Fruit fly (Drosophila melanogaster) whole organism, wandering third instar larva: ENCODE data around the gene Txl.

ENCODE experiments used
- CrebA ChIP-seq: fragments of 200-800 bp; sonication (Bioruptor generic); optimal IDR thresholded peaks from 2 replicates; lab custom pipeline; 2016; ENCODE audit warnings: missing biosample characterization, mild to moderate bottlenecking, missing genetic modification characterization, borderline replicate concordance
- Hr78 ChIP-seq: fragments of >200 bp; optimal IDR thresholded peaks from 2 replicates; lab custom pipeline; 2017; ENCODE audit warnings: missing biosample characterization, missing genetic modification characterization
- Myc ChIP-seq: fragments of >200 bp; optimal IDR thresholded peaks from 2 replicates; lab custom pipeline; 2017
- brk ChIP-seq: fragments of 200-800 bp; sonication (Bioruptor generic); optimal IDR thresholded peaks from 2 replicates; lab custom pipeline; 2016; ENCODE audit warnings: missing biosample characterization, mild to moderate bottlenecking, missing genetic modification characterization
- dl ChIP-seq, 2 experiments: fragments of 175-275, 200-275 bp in 1 of 2; fragments of 200-275 bp in 1 of 2; sonication (Bioruptor generic); optimal IDR thresholded peaks; lab custom pipeline; 2018; ENCODE audit warnings: mild to moderate bottlenecking in 2 of 2, missing biosample characterization in 2 of 2, missing genetic modification characterization in 2 of 2, moderate library complexity in 2 of 2; ENCODE audit not compliant: partially characterized antibody in 2 of 2, insufficient read depth in 1 of 2
- dmrt93B ChIP-seq: fragments of 200-800 bp; sonication (Bioruptor generic); optimal IDR thresholded peaks from 2 replicates; lab custom pipeline; 2018; ENCODE audit warnings: missing biosample characterization, mild to moderate bottlenecking, missing genetic modification characterization
- dsf ChIP-seq: sonication (Bioruptor generic); optimal IDR thresholded peaks from 2 replicates; lab custom pipeline; 2016; ENCODE audit warnings: missing biosample characterization, missing genetic modification characterization, borderline replicate concordance
- foxo ChIP-seq, 2 experiments: fragments of 200-800 bp; sonication (Bioruptor generic); optimal IDR thresholded peaks; 2 replicates in 1 of 2; 3 replicates in 1 of 2; lab custom pipeline; 2016 to 2017; ENCODE audit warnings: missing biosample characterization in 2 of 2, missing genetic modification characterization in 2 of 2
- psq ChIP-seq: fragments of 200-800 bp; sonication (Bioruptor generic); optimal IDR thresholded peaks from 3 replicates; lab custom pipeline; 2017; ENCODE audit warnings: missing biosample characterization, mild to moderate bottlenecking, missing genetic modification characterization, moderate library complexity
- usp ChIP-seq: fragments of >200 bp; optimal IDR thresholded peaks from 2 replicates; lab custom pipeline; 2017; ENCODE audit warnings: missing biosample characterization, missing genetic modification characterization
- woc ChIP-seq: sonication (Bioruptor generic); optimal IDR thresholded peaks from 2 replicates; lab custom pipeline; 2016; ENCODE audit warnings: missing biosample characterization, mild to moderate bottlenecking, missing genetic modification characterization

DNA sequence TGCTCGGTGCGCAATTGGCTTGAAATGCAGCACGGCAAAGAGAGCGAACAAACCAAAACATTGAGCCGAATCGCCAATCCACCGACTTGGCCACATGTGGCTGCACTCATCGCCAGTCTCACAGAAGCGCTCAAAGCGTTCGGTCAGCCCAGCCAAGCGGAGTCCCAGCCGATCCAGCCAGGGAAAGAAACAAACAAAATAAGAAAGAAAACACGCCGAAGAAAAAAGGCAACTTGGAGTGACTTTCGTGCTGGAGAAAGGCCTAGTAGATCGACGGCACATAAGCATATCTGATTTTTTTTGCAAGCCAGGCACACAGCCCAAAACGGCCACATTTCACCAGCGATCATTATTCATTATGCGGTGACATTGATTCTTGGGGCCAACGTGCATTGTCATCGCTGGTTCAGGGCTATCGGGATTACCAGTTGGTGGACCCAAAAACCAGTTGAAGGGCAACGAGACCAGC is 36.5 kb downstream of the Txl start:
- TF ChIP-seq woc (GFP tag; lab: Kevin White, UChicago): no peak
- TF ChIP-seq dmrt93B: no peak
- TF ChIP-seq psq: peak; percentile 16
- no peak for TF ChIP-seq brk (GFP tag; lab: Kevin White, UChicago)
- no peak for TF ChIP-seq Hr78 (GFP tag; lab: Kevin White, UChicago)
- no peak for TF ChIP-seq CrebA (GFP tag; lab: Kevin White, UChicago)
- TF ChIP-seq Myc (lab: Kevin White, UChicago): no peak
- TF ChIP-seq usp (GFP tag; lab: Kevin White, UChicago): no peak
- no peak for TF ChIP-seq foxo (GFP tag; optimal IDR thresholded peaks at IDR 0.05; lab: Kevin White, UChicago)
- no peak for TF ChIP-seq dsf (GFP tag; lab: Kevin White, UChicago)
- no peak for TF ChIP-seq dl (GFP tag; optimal IDR thresholded peaks at IDR 0.05; lab: Kevin White, UChicago; ENCODE audit: insufficient read depth in 1 of 2, partially characterized antibody in 2 of 2)
